Fruit fly (Drosophila melanogaster): Measurements from ENCODE around the gene tal-2A.

The tal-2A gene

dm6 chr3R:13793979-13794665 is 18.8 kb upstream of the tal-2A start:
- TF ChIP-seq CG12155 (GFP tag; optimal IDR thresholded peaks at IDR 0.05) (peak; percentile 46), crp (GFP tag; optimal IDR thresholded peaks at IDR 0.05) (no peak), so (GFP tag; IDR thresholded peaks at IDR 0.05) (peak; percentile 56; the same call in 1 of the 3 replicates), ase (GFP tag; IDR thresholded peaks at IDR 0.05) (peak; percentile 57; the same call in 1 of the 3 replicates), CG9932 (GFP tag; IDR thresholded peaks at IDR 0.05) (no peak), bsh (GFP tag; optimal IDR thresholded peaks at IDR 0.05) (peak in 1 of 2 experiments; percentile 94), Asciz (GFP tag; optimal IDR thresholded peaks at IDR 0.05) (peak; percentile 57), scrt (GFP tag; optimal IDR thresholded peaks at IDR 0.05) (peak; percentile 26), NC2α (GFP tag; optimal IDR thresholded peaks at IDR 0.05) (no peak), seq (GFP tag; IDR thresholded peaks at IDR 0.05) (no peak), schlank (tag; optimal IDR thresholded peaks at IDR 0.05) (no peak), sim (GFP tag; IDR thresholded peaks at IDR 0.05) (no peak), HmgD (GFP tag; optimal IDR thresholded peaks at IDR 0.05) (no peak), CG32767 (GFP tag; IDR thresholded peaks at IDR 0.05) (peak; percentile 51; the same call in 1 of the 2 replicates), dan (GFP tag; IDR thresholded peaks at IDR 0.05) (no peak), Ets65A (GFP tag) (peak; percentile 17), CG15514 (GFP tag; optimal IDR thresholded peaks at IDR 0.05) (no peak), CG8765 (GFP tag; IDR thresholded peaks at IDR 0.05) (no peak), CG7839 (tag; optimal IDR thresholded peaks at IDR 0.05) (peak; percentile 71), H15 (GFP tag; IDR thresholded peaks at IDR 0.05) (peak; percentile 61; the same call in 2 of the 3 replicates), dmrt11E (tag; optimal IDR thresholded peaks at IDR 0.05) (peak; percentile 79), Ptx1 (GFP tag; IDR thresholded peaks at IDR 0.05) (peak; percentile 77), gem (tag; optimal IDR thresholded peaks at IDR 0.05) (peak; percentile 89), Dad (GFP tag; optimal IDR thresholded peaks at IDR 0.05) (no peak), CG6254 (GFP tag; optimal IDR thresholded peaks at IDR 0.05) (peak; percentile 55), CG11456 (GFP tag; IDR thresholded peaks at IDR 0.05) (0 out of 3 replicates have a peak, but pooled peaks have one; percentile 62), Nf-YC (tag; optimal IDR thresholded peaks at IDR 0.05) (no peak), CG3838 (GFP tag; optimal IDR thresholded peaks at IDR 0.05) (peak; percentile 31), tio (GFP tag; optimal IDR thresholded peaks at IDR 0.05) (peak; percentile 36), nmo (GFP tag; optimal IDR thresholded peaks at IDR 0.05) (peak; percentile 87), ken (GFP tag; IDR thresholded peaks at IDR 0.05) (peak; percentile 65; the same call in 1 of the 3 replicates), emc (GFP tag; optimal IDR thresholded peaks at IDR 0.05) (no peak), CG2889 (GFP tag; IDR thresholded peaks at IDR 0.05) (no peak), Jarid2 (GFP tag; optimal IDR thresholded peaks at IDR 0.05) (peak; percentile 40), jing (GFP tag; optimal IDR thresholded peaks at IDR 0.05) (peak; percentile 72), B-H1 (GFP tag; IDR thresholded peaks at IDR 0.05) (peak; percentile 28; the same call in 2 of the 3 replicates), Stat92E (GFP tag; optimal IDR thresholded peaks at IDR 0.05) (peak in 1 of 3 experiments; percentile 21), CG12219 (GFP tag; optimal IDR thresholded peaks at IDR 0.05) (peak; percentile 66), hb (GFP tag; IDR thresholded peaks at IDR 0.05; ENCODE audit: partially characterized antibody) (no peak), disco-r (GFP tag; optimal IDR thresholded peaks at IDR 0.05) (no peak), tll (GFP tag; optimal IDR thresholded peaks at IDR 0.05) (no peak), CG6813 (GFP tag; optimal IDR thresholded peaks at IDR 0.05) (no peak), CG13123 (GFP tag; optimal IDR thresholded peaks at IDR 0.05) (peak; percentile 42), CG13296 (GFP tag; optimal IDR thresholded peaks at IDR 0.05) (peak; percentile 20), CG3281 (GFP tag; optimal IDR thresholded peaks at IDR 0.05) (no peak), en (GFP tag; optimal IDR thresholded peaks at IDR 0.05) (no peak), vvl (GFP tag; IDR thresholded peaks at IDR 0.05) (peak; percentile 80), Ada2b (GFP tag; IDR thresholded peaks at IDR 0.05) (peak; percentile 56), CoRest (tag; optimal IDR thresholded peaks at IDR 0.05) (peak; percentile 74)

All from whole organism, embryonic.